Fruit fly (Drosophila melanogaster) whole organism, embryonic: ENCODE results near the gene CG10089.

Experiments
- Atf6 ChIP-seq: fragments of 200-800 bp; sonication (Bioruptor generic); IDR thresholded peaks from 2 replicates; pipeline ENCODE4 v1.3.6; 2022; ENCODE audit warnings: missing biosample characterization, missing genetic modification characterization
- CG10209 ChIP-seq: fragments of 200-800 bp; sonication (Bioruptor generic); optimal IDR thresholded peaks from 3 replicates; lab custom pipeline; 2017; ENCODE audit warnings: missing biosample characterization, mild to moderate bottlenecking, missing genetic modification characterization, missing genetic modification reagents
- CG11247 ChIP-seq: fragments of 200-800 bp; sonication (Bioruptor generic); IDR thresholded peaks from 2 replicates; pipeline ENCODE4 v1.3.6; 2022; ENCODE audit warnings: missing biosample characterization, missing genetic modification characterization
- CG12391 ChIP-seq: fragments of 200-800 bp; sonication (Bioruptor generic); optimal IDR thresholded peaks from 3 replicates; lab custom pipeline; 2018; ENCODE audit warnings: missing biosample characterization, mild to moderate bottlenecking, missing genetic modification characterization, moderate library complexity
- CG13424 ChIP-seq: fragments of 200-800 bp; sonication (Bioruptor generic); optimal IDR thresholded peaks from 2 replicates; lab custom pipeline; 2019; ENCODE audit warnings: missing biosample characterization, mild to moderate bottlenecking, missing genetic modification characterization, moderate library complexity
- CG14965 ChIP-seq: fragments of 200-800 bp; sonication (Bioruptor generic); optimal IDR thresholded peaks from 2 replicates; lab custom pipeline; 2016; ENCODE audit warnings: missing biosample characterization, missing genetic modification characterization, borderline replicate concordance
- CG15269 ChIP-seq: fragments of 200-800 bp; sonication (Bioruptor generic); optimal IDR thresholded peaks from 2 replicates; lab custom pipeline; 2018; ENCODE audit warnings: missing biosample characterization, mild to moderate bottlenecking, missing genetic modification characterization, moderate library complexity
- CG15601 ChIP-seq: fragments of 200-800 bp; sonication (Bioruptor generic); optimal IDR thresholded peaks from 3 replicates; lab custom pipeline; 2019; ENCODE audit warnings: missing biosample characterization, mild to moderate bottlenecking, missing genetic modification characterization, moderate library complexity
- CG17359 ChIP-seq: fragments of 200-800 bp; sonication (Bioruptor generic); optimal IDR thresholded peaks from 3 replicates; lab custom pipeline; 2018; ENCODE audit warnings: missing biosample characterization, mild to moderate bottlenecking, missing genetic modification characterization, moderate library complexity
- CG17802 ChIP-seq: fragments of 200-800 bp; sonication (Bioruptor generic); optimal IDR thresholded peaks from 2 replicates; lab custom pipeline; 2018; ENCODE audit warnings: missing biosample characterization, mild to moderate bottlenecking, missing genetic modification characterization, moderate library complexity
- CG18011 ChIP-seq: fragments of 200-800 bp; sonication (Bioruptor generic); optimal IDR thresholded peaks from 2 replicates; lab custom pipeline; 2017; ENCODE audit warnings: missing biosample characterization, missing genetic modification characterization, mild to moderate bottlenecking, moderate library complexity, missing genotype
- CG18599 ChIP-seq: fragments of 200-800 bp; sonication (Bioruptor generic); optimal IDR thresholded peaks from 3 replicates; lab custom pipeline; 2017; ENCODE audit warnings: missing biosample characterization, missing genetic modification characterization, mild to moderate bottlenecking, moderate library complexity, missing genetic modification reagents
- CG2199 ChIP-seq: fragments of 200-800 bp; sonication (Bioruptor generic); IDR thresholded peaks from 3 replicates; pipeline ENCODE4 v1.3.6; 2022; ENCODE audit warnings: missing biosample characterization, missing genetic modification characterization
- CG30403 ChIP-seq: fragments of 200-800 bp; sonication (Bioruptor generic); optimal IDR thresholded peaks from 3 replicates; lab custom pipeline; 2016; ENCODE audit warnings: missing biosample characterization, missing genetic modification characterization
- CG32767 ChIP-seq: fragments of 200-800 bp; sonication (Bioruptor generic); IDR thresholded peaks from 2 replicates; pipeline ENCODE4 v1.3.6; 2022; ENCODE audit warnings: missing biosample characterization, missing genetic modification characterization
- CG4424 ChIP-seq: fragments of 200-800 bp; sonication (Bioruptor generic); optimal IDR thresholded peaks from 3 replicates; lab custom pipeline; 2016; ENCODE audit warnings: missing biosample characterization, missing genetic modification characterization
- CG7745 ChIP-seq: fragments of 200-800 bp; sonication (Bioruptor generic); optimal IDR thresholded peaks from 2 replicates; lab custom pipeline; 2018; ENCODE audit warnings: missing biosample characterization, mild to moderate bottlenecking, missing genetic modification characterization, moderate library complexity
- CG7987 ChIP-seq: fragments of 200-800 bp; sonication (Bioruptor generic); optimal IDR thresholded peaks from 2 replicates; lab custom pipeline; 2018; ENCODE audit warnings: missing biosample characterization, mild to moderate bottlenecking, missing genetic modification characterization, moderate library complexity
- CG8089 ChIP-seq: fragments of 200-800 bp; sonication (Bioruptor generic); optimal IDR thresholded peaks from 3 replicates; lab custom pipeline; 2016; ENCODE audit warnings: missing biosample characterization, missing genetic modification characterization
- CG8290 ChIP-seq, 3 experiments: fragments of 200-800 bp; sonication (Bioruptor generic); optimal IDR thresholded peaks; 2 replicates each; lab custom pipeline; 2016 to 2019; ENCODE audit warnings: missing biosample characterization in 3 of 3, missing genetic modification characterization in 3 of 3, mild to moderate bottlenecking in 2 of 3, moderate library complexity in 1 of 3
- CG9797 ChIP-seq: fragments of 200-800 bp; sonication (Bioruptor generic); optimal IDR thresholded peaks from 3 replicates; lab custom pipeline; 2018; ENCODE audit warnings: missing biosample characterization, mild to moderate bottlenecking, missing genetic modification characterization
- Chrac-16 ChIP-seq: fragments of 200-800 bp; sonication (Bioruptor generic); optimal IDR thresholded peaks from 3 replicates; lab custom pipeline; 2016; ENCODE audit warnings: missing biosample characterization, missing genetic modification characterization
- CoRest ChIP-seq: fragments of 200-800 bp; sonication (Bioruptor generic); optimal IDR thresholded peaks from 3 replicates; lab custom pipeline; 2018; ENCODE audit warnings: missing biosample characterization, mild to moderate bottlenecking, missing genetic modification characterization, moderate library complexity
- D19A ChIP-seq: fragments of 200-800 bp; optimal IDR thresholded peaks from 3 replicates; lab custom pipeline; 2019; ENCODE audit warnings: missing biosample characterization, mild to moderate bottlenecking, missing genetic modification characterization, moderate library complexity
- Dad ChIP-seq: fragments of 200-800 bp; sonication (Bioruptor generic); optimal IDR thresholded peaks from 3 replicates; lab custom pipeline; 2016; ENCODE audit warnings: missing biosample characterization, missing genetic modification characterization
- Doc2 ChIP-seq: fragments of 200-800 bp; sonication (Bioruptor generic); IDR thresholded peaks from 2 replicates; pipeline ENCODE4 v1.3.6; 2022; ENCODE audit warnings: missing biosample characterization, missing genetic modification characterization
- Ets65A ChIP-seq: fragments of 200-800 bp; sonication (Bioruptor generic); peaks from one replicate; lab custom pipeline; 2016; ENCODE audit warnings: missing biosample characterization, missing genetic modification characterization
- Hsf ChIP-seq: fragments of 200-800 bp; sonication (Bioruptor generic); optimal IDR thresholded peaks from 3 replicates; lab custom pipeline; 2016; ENCODE audit warnings: missing biosample characterization, missing genetic modification characterization
- Med ChIP-seq: fragments of 200-800 bp; sonication (Bioruptor generic); peaks from one replicate; lab custom pipeline; 2016; ENCODE audit warnings: missing biosample characterization, missing genetic modification characterization, mild to moderate bottlenecking, inconsistent platforms, moderate library complexity
- Rfx ChIP-seq: fragments of 200-800 bp; sonication (Bioruptor generic); IDR thresholded peaks from 2 replicates; pipeline ENCODE4 v1.3.6; 2022; ENCODE audit warnings: missing biosample characterization, missing genetic modification characterization
- Sox100B ChIP-seq: fragments of 200-800 bp; sonication (Bioruptor generic); optimal IDR thresholded peaks from 3 replicates; lab custom pipeline; 2018; ENCODE audit warnings: missing biosample characterization, mild to moderate bottlenecking, missing genetic modification characterization
- az2 ChIP-seq: fragments of 200-800 bp; sonication (Bioruptor generic); optimal IDR thresholded peaks from 3 replicates; lab custom pipeline; 2016; ENCODE audit warnings: missing biosample characterization, missing genetic modification characterization
- cg ChIP-seq: fragments of 200-800 bp; sonication (Bioruptor generic); optimal IDR thresholded peaks from 3 replicates; lab custom pipeline; 2019; ENCODE audit warnings: missing biosample characterization, mild to moderate bottlenecking, missing genetic modification characterization, moderate library complexity
- chn ChIP-seq: fragments of 200-800 bp; sonication (Bioruptor generic); optimal IDR thresholded peaks from 2 replicates; lab custom pipeline; 2016; ENCODE audit warnings: missing biosample characterization, missing genetic modification characterization
- dpn ChIP-seq, 2 experiments: fragments of 200-800 bp; sonication (Bioruptor generic); optimal IDR thresholded peaks; 3 replicates each; lab custom pipeline; 2016; ENCODE audit warnings: missing biosample characterization in 2 of 2, missing genetic modification characterization in 2 of 2
- hkb ChIP-seq, 2 experiments: fragments of 200-800 bp in 1 of 2; fragments of >200 bp in 1 of 2; sonication (Bioruptor generic) in 1 of 2; IDR thresholded peaks in 1 of 2; optimal IDR thresholded peaks in 1 of 2; 2 replicates each; pipeline versions ENCODE4 v1.3.6 to Lab custom; 2017 to 2022; ENCODE audit warnings: missing biosample characterization in 1 of 2, missing genetic modification characterization in 1 of 2
- insv ChIP-seq, 2 experiments: fragments of 200-800 bp; sonication (Bioruptor generic); optimal IDR thresholded peaks; 3 replicates each; lab custom pipeline; 2016 to 2018; ENCODE audit warnings: missing biosample characterization in 2 of 2, missing genetic modification characterization in 2 of 2
- lbe ChIP-seq: fragments of 200-800 bp; sonication (Bioruptor generic); optimal IDR thresholded peaks from 2 replicates; lab custom pipeline; 2016; ENCODE audit warnings: missing biosample characterization, mild to moderate bottlenecking, missing genetic modification characterization
- lola ChIP-seq, 3 experiments: fragments of >200 bp in 2 of 3; fragments of 200-800 bp in 1 of 3; sonication (Bioruptor generic) in 1 of 3; optimal IDR thresholded peaks; 2 replicates each; lab custom pipeline; 2017 to 2019; ENCODE audit warnings: missing biosample characterization in 3 of 3, missing genetic modification characterization in 3 of 3, mild to moderate bottlenecking in 1 of 3, moderate library complexity in 1 of 3
- onecut ChIP-seq: fragments of 200-800 bp; sonication (Bioruptor generic); IDR thresholded peaks from 2 replicates; pipeline ENCODE4 v1.3.6; 2022; ENCODE audit warnings: missing biosample characterization, missing genetic modification characterization
- pan ChIP-seq, 4 experiments: fragments of >200 bp in 3 of 4; fragments of 200-800 bp in 1 of 4; sonication (Bioruptor generic) in 1 of 4; optimal IDR thresholded peaks in 3 of 4; IDR thresholded peaks in 1 of 4; 2 replicates each; pipeline versions ENCODE4 v1.3.6 to Lab custom; 2017 to 2022; ENCODE audit warnings: missing biosample characterization in 2 of 4, missing genetic modification characterization in 2 of 4, mixed read lengths in 1 of 4
- pzg ChIP-seq: fragments of 200-800 bp; sonication (Bioruptor generic); optimal IDR thresholded peaks from 3 replicates; lab custom pipeline; 2018; ENCODE audit warnings: missing biosample characterization, mild to moderate bottlenecking, missing genetic modification characterization, moderate library complexity
- repo ChIP-seq: fragments of 200-800 bp; sonication (Bioruptor generic); optimal IDR thresholded peaks from 2 replicates; lab custom pipeline; 2016; ENCODE audit warnings: missing biosample characterization, missing genetic modification characterization
- ro ChIP-seq: fragments of 200-800 bp; sonication (Bioruptor generic); IDR thresholded peaks from 2 replicates; pipeline ENCODE4 v1.3.6; 2022; ENCODE audit warnings: missing biosample characterization, missing genetic modification characterization
- slou ChIP-seq: fragments of 200-800 bp; sonication (Bioruptor generic); optimal IDR thresholded peaks from 3 replicates; lab custom pipeline; 2016; ENCODE audit warnings: missing biosample characterization, missing genetic modification characterization
- so ChIP-seq: fragments of 200-800 bp; sonication (Bioruptor generic); IDR thresholded peaks from 3 replicates; pipeline ENCODE4 v1.3.6; 2022; ENCODE audit warnings: missing biosample characterization, missing genetic modification characterization
- ssp ChIP-seq: fragments of 200-800 bp; sonication (Bioruptor generic); IDR thresholded peaks from 2 replicates; pipeline ENCODE4 v1.3.6; 2022; ENCODE audit warnings: missing biosample characterization, missing genetic modification characterization
- tna ChIP-seq: fragments of 200-800 bp; sonication (Bioruptor generic); IDR thresholded peaks from 2 replicates; pipeline ENCODE4 v1.3.6; 2022; ENCODE audit warnings: missing biosample characterization, missing genetic modification characterization; ENCODE audit not compliant: partially characterized antibody
- trh ChIP-seq: fragments of 200-800 bp; sonication (Bioruptor generic); optimal IDR thresholded peaks from 2 replicates; lab custom pipeline; 2016; ENCODE audit warnings: missing biosample characterization, missing genetic modification characterization
- z ChIP-seq: fragments of 200-800 bp; sonication (Bioruptor generic); IDR thresholded peaks from 3 replicates; pipeline ENCODE4 v1.3.6; 2022; ENCODE audit warnings: missing biosample characterization, missing genetic modification characterization

Gene CG10089

dm6 chr3L:13451562-13451961, 23.0 kb downstream of the CG10089 start (continued):
- TF ChIP-seq CG8089 (GFP tag; lab: Kevin White, UChicago) (no peak), lola (GFP tag; optimal IDR thresholded peaks at IDR 0.05; lab: Kevin White, UChicago) (no peak), chn (GFP tag; lab: Kevin White, UChicago) (no peak), CG9797 (no peak), Dad (GFP tag; lab: Kevin White, UChicago) (no peak), dpn (GFP tag; optimal IDR thresholded peaks at IDR 0.05; lab: Kevin White, UChicago) (no peak), CG17802 (tag; lab: Kevin White, UChicago) (no peak), CG12391 (tag; lab: Kevin White, UChicago) (no peak), onecut (GFP tag; lab: Robert Waterston, UW) (no peak), hkb (optimal IDR thresholded peaks at IDR 0.05; lab: Kevin White, UChicago) (no peak), hkb (GFP tag; IDR thresholded peaks at IDR 0.05; lab: Robert Waterston, UW) (0 out of 2 replicates have a peak, but pooled peaks have one; percentile 20), CG18599 (peak; percentile 15), CG15269 (tag; lab: Kevin White, UChicago) (peak; percentile 31), Chrac-16 (GFP tag; lab: Kevin White, UChicago) (no peak), insv (GFP tag; optimal IDR thresholded peaks at IDR 0.05; lab: Kevin White, UChicago) (peak; percentile 4 to 90), CG4424 (GFP tag; lab: Kevin White, UChicago) (peak; percentile 0), pan (optimal IDR thresholded peaks at IDR 0.05; lab: Kevin White, UChicago) (no peak), pan (GFP tag; optimal IDR thresholded peaks at IDR 0.05 in 1 of 2, IDR thresholded peaks at IDR 0.05 in 1 of 2) (no peak), Rfx (GFP tag; lab: Robert Waterston, UW) (no peak), cg (no peak), CG18011 (GFP tag; lab: Kevin White, UChicago) (no peak), CG15601 (tag; lab: Kevin White, UChicago) (no peak), Ets65A (GFP tag; lab: Kevin White, UChicago) (no peak), CG2199 (no peak), ro (no peak), ssp (GFP tag; lab: Robert Waterston, UW) (no peak), slou (GFP tag; lab: Kevin White, UChicago) (no peak), Atf6 (GFP tag; lab: Robert Waterston, UW) (no peak), CG11247 (GFP tag; lab: Robert Waterston, UW) (no peak), Doc2 (GFP tag; lab: Robert Waterston, UW) (no peak), pzg (GFP tag; lab: Kevin White, UChicago) (no peak), CG7745 (no peak), CG17359 (tag; lab: Kevin White, UChicago) (no peak), repo (no peak), CG10209 (GFP tag; lab: Kevin White, UChicago) (no peak), Med (GFP tag; lab: Kevin White, UChicago) (peak; percentile 70), az2 (GFP tag; lab: Kevin White, UChicago) (no peak), CG8290 (GFP tag; optimal IDR thresholded peaks at IDR 0.05; lab: Kevin White, UChicago) (no peak), CG8290 (tag; optimal IDR thresholded peaks at IDR 0.05; lab: Kevin White, UChicago) (no peak), CoRest (tag; lab: Kevin White, UChicago) (peak; percentile 6), CG32767 (no peak), CG30403 (no peak), lbe (GFP tag; lab: Kevin White, UChicago) (no peak), z (GFP tag; lab: Robert Waterston, UW) (no peak), Hsf (GFP tag; lab: Kevin White, UChicago) (peak; percentile 10), tna (GFP tag; lab: Robert Waterston, UW) (no peak), D19A (tag; lab: Kevin White, UChicago) (peak; percentile 81), CG7987 (GFP tag; lab: Kevin White, UChicago) (no peak), Sox100B (no peak), CG13424 (tag; lab: Kevin White, UChicago) (no peak), trh (GFP tag; lab: Kevin White, UChicago) (no peak), CG14965 (GFP tag; lab: Kevin White, UChicago) (no peak), so (no peak)
